Worm (Caenorhabditis elegans) whole organism, L4/young adult: ENCODE data around the gene C03E10.3.

Source experiments
- W03F9.2 ChIP-seq: fragments of 150-350 bp; optimal IDR thresholded peaks from 2 replicates; lab custom pipeline; 2014; ENCODE audit warnings: missing biosample characterization, missing genetic modification characterization
- dao-5 ChIP-seq: sonication (generic microtip); optimal IDR thresholded peaks from 2 replicates; lab custom pipeline; 2016; ENCODE audit warnings: missing genotype, missing genetic modification characterization, moderate library complexity, missing compliant biosample characterization
- him-1 ChIP-seq: sonication (generic microtip); optimal IDR thresholded peaks from 2 replicates; lab custom pipeline; 2016; ENCODE audit warnings: missing genotype, missing genetic modification reagents, missing genetic modification characterization, missing compliant biosample characterization

Gene C03E10.3

ce11 chrV:11302698-11303097, 16.5 kb downstream of the C03E10.3 start, which contains the start of gene srh-46:
srh-46 (minus strand) TSS chrV:11302886.
- no peak for TF ChIP-seq him-1 (tag; lab: Kevin White, UChicago)

ce11 chrV:11304200-11304599, 18.0 kb downstream of the C03E10.3 start:
- no peak for TF ChIP-seq W03F9.2 (tag; lab: Kevin White, UChicago)
- no peak for TF ChIP-seq dao-5 (tag; lab: Kevin White, UChicago)
- no peak for TF ChIP-seq him-1 (tag; lab: Kevin White, UChicago)

ce11 chrV:11304879-11305278, 18.7 kb downstream of the C03E10.3 start, which contains the start of gene srh-45:
srh-45 (minus strand) TSS chrV:11304979.
- no peak for TF ChIP-seq W03F9.2 (tag; lab: Kevin White, UChicago)
- TF ChIP-seq dao-5 (tag; lab: Kevin White, UChicago) = no peak
- no peak for TF ChIP-seq him-1 (tag; lab: Kevin White, UChicago)

- no peak for TF ChIP-seq him-1 (tag; lab: Kevin White, UChicago)
- no peak for TF ChIP-seq W03F9.2 (tag; lab: Kevin White, UChicago)
- TF ChIP-seq dao-5 (tag; lab: Kevin White, UChicago) = no peak
Measured at ce11 chrV:11307781-11308180, 21.6 kb downstream of the C03E10.3 start.

ce11 chrV:11308346-11308745, 22.1 kb downstream of the C03E10.3 start, which contains the start of gene snf-11:
snf-11 (minus strand) TSS chrV:11308446.
- no peak for TF ChIP-seq W03F9.2 (tag; lab: Kevin White, UChicago)

ce11 chrV:11308915-11309314, 22.7 kb downstream of the C03E10.3 start:
- no peak for TF ChIP-seq W03F9.2 (tag; lab: Kevin White, UChicago)
- no peak for TF ChIP-seq dao-5 (tag; lab: Kevin White, UChicago)
- no peak for TF ChIP-seq him-1 (tag; lab: Kevin White, UChicago)

- TF ChIP-seq dao-5 (tag; lab: Kevin White, UChicago) (no peak), W03F9.2 (tag; lab: Kevin White, UChicago) (no peak), him-1 (tag; lab: Kevin White, UChicago) (no peak)
Measured at ce11 chrV:11311013-11311472, 24.8 kb downstream of the C03E10.3 start, which contains the start of gene T03F7.7. T03F7.7 (plus strand) TSS chrV:11311422.

- TF ChIP-seq him-1 (tag; lab: Kevin White, UChicago) (no peak), W03F9.2 (tag; lab: Kevin White, UChicago) (no peak), dao-5 (tag; lab: Kevin White, UChicago) (no peak)
Measured at ce11 chrV:11312904-11313303, 26.7 kb downstream of the C03E10.3 start.

- peak; percentile 37 for TF ChIP-seq him-1 (tag; lab: Kevin White, UChicago)
- TF ChIP-seq W03F9.2 (tag; lab: Kevin White, UChicago) = peak; percentile 78
- TF ChIP-seq dao-5 (tag; lab: Kevin White, UChicago) = peak; percentile 96
Measured at ce11 chrV:11314025-11314880, 28.0 kb downstream of the C03E10.3 start.

- TF ChIP-seq W03F9.2 (tag; lab: Kevin White, UChicago) (no peak), dao-5 (tag; lab: Kevin White, UChicago) (no peak), him-1 (tag; lab: Kevin White, UChicago) (no peak)
Measured at ce11 chrV:11316801-11317200, 30.6 kb downstream of the C03E10.3 start, which contains the start of gene cutl-18. cutl-18 (minus strand) TSS chrV:11316901.

ce11 chrV:11320860-11321259, 34.6 kb downstream of the C03E10.3 start:
- TF ChIP-seq him-1 (tag; lab: Kevin White, UChicago) (no peak), dao-5 (tag; lab: Kevin White, UChicago) (no peak), W03F9.2 (tag; lab: Kevin White, UChicago) (no peak)

ce11 chrV:11321719-11322118, 35.5 kb downstream of the C03E10.3 start, which contains the start of gene F47G9.4:
F47G9.4 (minus strand) TSS chrV:11321816.
- no peak for TF ChIP-seq him-1 (tag; lab: Kevin White, UChicago)
- no peak for TF ChIP-seq W03F9.2 (tag; lab: Kevin White, UChicago)
- TF ChIP-seq dao-5 (tag; lab: Kevin White, UChicago) = no peak

- no peak for TF ChIP-seq W03F9.2 (tag; lab: Kevin White, UChicago)
Measured at ce11 chrV:11323720-11324119, 37.5 kb downstream of the C03E10.3 start, which contains the start of gene str-141. str-141 (minus strand) TSS chrV:11323820.
